Worm (Caenorhabditis elegans) whole organism, mixed stage, embryonic: ENCODE measurements around the gene egrh-1.

Source experiments
- lin-13 ChIP-seq: fragments of 150-350 bp; optimal IDR thresholded peaks from 2 replicates; lab custom pipeline; 2014; ENCODE audit warnings: missing biosample characterization, missing genetic modification characterization
- lsy-2 ChIP-seq: fragments of 150-350 bp; optimal IDR thresholded peaks from 2 replicates; lab custom pipeline; 2014; ENCODE audit warnings: missing biosample characterization, missing genetic modification characterization
- mab-5 ChIP-seq: fragments of 150-350 bp; optimal IDR thresholded peaks from 2 replicates; lab custom pipeline; 2014; ENCODE audit warnings: missing biosample characterization, missing genetic modification characterization
- mep-1 ChIP-seq: fragments of 150-350 bp; optimal IDR thresholded peaks from 2 replicates; lab custom pipeline; 2017; ENCODE audit warnings: missing biosample characterization, missing genetic modification reagents, missing genetic modification characterization, inconsistent platforms
- nhr-2 ChIP-seq: fragments of 150-350 bp; optimal IDR thresholded peaks from 2 replicates; lab custom pipeline; 2014; ENCODE audit warnings: missing biosample characterization, missing genetic modification characterization
- nhr-237 ChIP-seq: fragments of 150-350 bp; optimal IDR thresholded peaks from 2 replicates; lab custom pipeline; 2014; ENCODE audit warnings: missing biosample characterization, missing genetic modification characterization
- pha-4 ChIP-seq: fragments of 150-350 bp; optimal IDR thresholded peaks from 2 replicates; lab custom pipeline; 2018; ENCODE audit warnings: missing biosample characterization, missing genetic modification reagents, missing genetic modification characterization
- snpc-4 ChIP-seq: fragments of 150-350 bp; optimal IDR thresholded peaks from 2 replicates; lab custom pipeline; 2014; ENCODE audit warnings: missing biosample characterization, missing genetic modification characterization
- unc-62 ChIP-seq: fragments of 150-350 bp; optimal IDR thresholded peaks from 2 replicates; lab custom pipeline; 2014; ENCODE audit warnings: missing biosample characterization, missing genetic modification reagents, missing genetic modification characterization

- TF ChIP-seq lsy-2 (tag; lab: Kevin White, UChicago) (peak; percentile 26), unc-62 (peak; percentile 93), mab-5 (peak; percentile 60), nhr-237 (tag; lab: Kevin White, UChicago) (peak; percentile 81), snpc-4 (tag; lab: Kevin White, UChicago) (no peak), mep-1 (peak; percentile 95), lin-13 (tag; lab: Kevin White, UChicago) (peak; percentile 63), nhr-2 (tag; lab: Kevin White, UChicago) (peak; percentile 52), pha-4 (tag; lab: Kevin White, UChicago) (peak; percentile 88)
Measured at ce11 chrX:14818464-14819259, 27.1 kb upstream of the egrh-1 start, which contains the start of gene epn-1.
